Worm (Caenorhabditis elegans) whole organism, L3 larva: Measurements from ENCODE around the gene Y38H8A.7.

Experiments used
- ZK546.5 ChIP-seq: sonication (generic microtip); optimal IDR thresholded peaks from 2 replicates; lab custom pipeline; 2017; ENCODE audit warnings: missing biosample characterization, missing genetic modification characterization
- aly-2 ChIP-seq: fragments of 150-350 bp; optimal IDR thresholded peaks from 2 replicates; lab custom pipeline; 2014; ENCODE audit warnings: missing biosample characterization, missing genetic modification characterization
- ceh-16 ChIP-seq: sonication (generic microtip); optimal IDR thresholded peaks from 2 replicates; lab custom pipeline; 2017; ENCODE audit warnings: missing biosample characterization, missing genetic modification characterization
- ceh-28 ChIP-seq: fragments of 150-350 bp; optimal IDR thresholded peaks from 2 replicates; lab custom pipeline; 2014; ENCODE audit warnings: missing biosample characterization, missing genetic modification reagents, missing genetic modification characterization
- ceh-82 ChIP-seq: fragments of 150-350 bp; optimal IDR thresholded peaks from 2 replicates; lab custom pipeline; 2014; ENCODE audit warnings: missing biosample characterization, missing genetic modification characterization
- ceh-9 ChIP-seq: sonication (generic microtip); optimal IDR thresholded peaks from 2 replicates; lab custom pipeline; 2018; ENCODE audit warnings: missing biosample characterization, missing genetic modification characterization
- daf-12 ChIP-seq: fragments of 150-350 bp; optimal IDR thresholded peaks from 2 replicates; lab custom pipeline; 2014; ENCODE audit warnings: missing biosample characterization, missing genetic modification reagents, missing genetic modification characterization
- egl-27 ChIP-seq: sonication (generic microtip); optimal IDR thresholded peaks from 4 replicates; lab custom pipeline; 2017; ENCODE audit warnings: missing biosample characterization, missing genetic modification reagents, missing genetic modification characterization
- egl-5 ChIP-seq: fragments of 150-350 bp; optimal IDR thresholded peaks from 2 replicates; lab custom pipeline; 2017; ENCODE audit warnings: missing biosample characterization, missing genetic modification reagents, missing genetic modification characterization, inconsistent platforms
- elt-1 ChIP-seq: fragments of 150-350 bp; optimal IDR thresholded peaks from 2 replicates; lab custom pipeline; 2014; ENCODE audit warnings: missing biosample characterization, missing genetic modification characterization
- elt-2 ChIP-seq: sonication (generic microtip); optimal IDR thresholded peaks from 2 replicates; lab custom pipeline; 2016; ENCODE audit warnings: missing genetic modification reagents, mild to moderate bottlenecking, missing genetic modification characterization, missing compliant biosample characterization
- elt-3 ChIP-seq, 3 experiments: fragments of 150-350 bp in 1 of 3; sonication (generic microtip) in 2 of 3; optimal IDR thresholded peaks; 2 replicates in 2 of 3; 4 replicates in 1 of 3; lab custom pipeline; 2014 to 2017; ENCODE audit warnings: missing biosample characterization in 3 of 3, missing genetic modification characterization in 3 of 3
- eor-1 ChIP-seq, 2 experiments: fragments of 150-350 bp; optimal IDR thresholded peaks; 2 replicates each; lab custom pipeline; 2014 to 2018; ENCODE audit warnings: missing biosample characterization in 2 of 2, missing genetic modification characterization in 2 of 2
- fos-1 ChIP-seq: fragments of 150-350 bp; optimal IDR thresholded peaks from 2 replicates; lab custom pipeline; 2014; ENCODE audit warnings: missing biosample characterization, missing genetic modification characterization
- hmg-11 ChIP-seq: sonication (generic microtip); optimal IDR thresholded peaks from 2 replicates; lab custom pipeline; 2016; ENCODE audit warnings: missing genetic modification characterization, missing compliant biosample characterization
- jun-1 ChIP-seq: fragments of 150-350 bp; optimal IDR thresholded peaks from 2 replicates; lab custom pipeline; 2014; ENCODE audit warnings: missing biosample characterization, missing genetic modification reagents, missing genetic modification characterization
- lin-39 ChIP-seq: fragments of 150-350 bp; optimal IDR thresholded peaks from 2 replicates; lab custom pipeline; 2018; ENCODE audit warnings: missing biosample characterization, missing genetic modification reagents, missing genetic modification characterization
- lsy-12 ChIP-seq: sonication (generic microtip); optimal IDR thresholded peaks from 2 replicates; lab custom pipeline; 2016; ENCODE audit warnings: mild to moderate bottlenecking, missing genetic modification characterization, missing compliant biosample characterization
- mdl-1 ChIP-seq: fragments of 150-350 bp; optimal IDR thresholded peaks from 2 replicates; lab custom pipeline; 2014; ENCODE audit warnings: missing biosample characterization, missing genetic modification characterization
- mml-1 ChIP-seq: fragments of 150-350 bp; sonication (generic microtip); optimal IDR thresholded peaks from 3 replicates; lab custom pipeline; 2014; ENCODE audit warnings: missing biosample characterization, missing genetic modification characterization
- nfya-1 ChIP-seq: sonication (generic microtip); optimal IDR thresholded peaks from 2 replicates; lab custom pipeline; 2017; ENCODE audit warnings: missing genetic modification characterization, mild to moderate bottlenecking, missing compliant biosample characterization, antibody characterized with exemption, moderate library complexity; ENCODE audit not compliant: insufficient read depth
- nhr-11 ChIP-seq: fragments of 150-350 bp; optimal IDR thresholded peaks from 2 replicates; lab custom pipeline; 2014; ENCODE audit warnings: missing biosample characterization, missing genetic modification characterization
- nhr-12 ChIP-seq: fragments of 150-350 bp; optimal IDR thresholded peaks from 2 replicates; lab custom pipeline; 2014; ENCODE audit warnings: missing biosample characterization, missing genetic modification characterization
- nhr-23 ChIP-seq: fragments of 150-350 bp; optimal IDR thresholded peaks from 2 replicates; lab custom pipeline; 2014; ENCODE audit warnings: missing biosample characterization, missing genetic modification reagents, missing genetic modification characterization
- nhr-237 ChIP-seq: fragments of 150-350 bp; optimal IDR thresholded peaks from 2 replicates; lab custom pipeline; 2014; ENCODE audit warnings: missing biosample characterization, missing genetic modification characterization
- nhr-28 ChIP-seq: fragments of 150-350 bp; optimal IDR thresholded peaks from 2 replicates; lab custom pipeline; 2014; ENCODE audit warnings: missing biosample characterization, missing genetic modification characterization
- nhr-43 ChIP-seq: sonication (generic microtip); optimal IDR thresholded peaks from 2 replicates; lab custom pipeline; 2016; ENCODE audit warnings: mild to moderate bottlenecking, missing genetic modification characterization, missing compliant biosample characterization; ENCODE audit not compliant: poor library complexity, severe bottlenecking
- nhr-67 ChIP-seq: fragments of 150-350 bp; optimal IDR thresholded peaks from 2 replicates; lab custom pipeline; 2014; ENCODE audit warnings: missing biosample characterization, missing genetic modification characterization
- nhr-76 ChIP-seq: fragments of 150-350 bp; sonication (generic microtip); optimal IDR thresholded peaks from 5 replicates; lab custom pipeline; 2014; ENCODE audit warnings: missing biosample characterization, missing genetic modification characterization
- nhr-77 ChIP-seq: fragments of 150-350 bp; optimal IDR thresholded peaks from 2 replicates; lab custom pipeline; 2014; ENCODE audit warnings: missing biosample characterization, missing genetic modification characterization
- pha-4 ChIP-seq: fragments of 150-350 bp; optimal IDR thresholded peaks from 2 replicates; lab custom pipeline; 2014; ENCODE audit warnings: missing biosample characterization, missing genetic modification reagents, missing genetic modification characterization
- pqm-1 ChIP-seq: fragments of 150-350 bp; optimal IDR thresholded peaks from 2 replicates; lab custom pipeline; 2017; ENCODE audit warnings: missing biosample characterization, missing genetic modification characterization, inconsistent platforms
- sea-2 ChIP-seq: fragments of 150-350 bp; sonication (generic microtip); optimal IDR thresholded peaks from 4 replicates; lab custom pipeline; 2014; ENCODE audit warnings: missing biosample characterization, missing genetic modification reagents, missing genetic modification characterization
- snpc-4 ChIP-seq: fragments of 150-350 bp; optimal IDR thresholded peaks from 2 replicates; lab custom pipeline; 2014; ENCODE audit warnings: missing biosample characterization, missing genetic modification characterization
- tbx-2 ChIP-seq: sonication (generic microtip); optimal IDR thresholded peaks from 2 replicates; lab custom pipeline; 2016; ENCODE audit warnings: mild to moderate bottlenecking, missing genetic modification characterization, missing compliant biosample characterization
- unc-62 ChIP-seq: fragments of 150-350 bp; sonication (generic microtip); optimal IDR thresholded peaks from 4 replicates; lab custom pipeline; 2014; ENCODE audit warnings: missing biosample characterization, missing genetic modification reagents, missing genetic modification characterization
- zag-1 ChIP-seq: fragments of 150-350 bp; optimal IDR thresholded peaks from 2 replicates; lab custom pipeline; 2014; ENCODE audit warnings: missing biosample characterization, missing genetic modification characterization
- ztf-11 ChIP-seq: fragments of 150-350 bp; optimal IDR thresholded peaks from 2 replicates; lab custom pipeline; 2014; ENCODE audit warnings: missing biosample characterization, missing genetic modification characterization

The Y38H8A.7 gene

ce11 chrIV:13454698-13455097, 602 bp upstream of the Y38H8A.7 start, which contains the start of gene uso-1:
Gene uso-1 (minus strand): TSS chrIV:13454798.
- TF ChIP-seq mdl-1 (no peak), nfya-1 (tag; lab: Kevin White, UChicago) (no peak), hmg-11 (tag; lab: Kevin White, UChicago) (no peak), ZK546.5 (tag; lab: Kevin White, UChicago) (no peak), ceh-82 (tag; lab: Kevin White, UChicago) (no peak), egl-5 (tag; lab: Kevin White, UChicago) (no peak), ceh-9 (no peak), daf-12 (tag; lab: Kevin White, UChicago) (no peak), lin-39 (no peak), mml-1 (tag; lab: Kevin White, UChicago) (no peak), eor-1 (tag; optimal IDR thresholded peaks at IDR 0.05; lab: Kevin White, UChicago) (no peak), aly-2 (tag; lab: Kevin White, UChicago) (no peak), nhr-28 (no peak), sea-2 (no peak), nhr-23 (tag; lab: Kevin White, UChicago) (no peak), nhr-11 (tag; lab: Kevin White, UChicago) (no peak), tbx-2 (tag; lab: Kevin White, UChicago) (no peak), jun-1 (tag; lab: Kevin White, UChicago) (no peak)

- TF ChIP-seq sea-2: no peak
- TF ChIP-seq nhr-237: no peak
- no peak for TF ChIP-seq fos-1 (tag; lab: Kevin White, UChicago)
Observed at ce11 chrIV:13456893-13457292, 1.6 kb downstream of the Y38H8A.7 start.

- TF ChIP-seq nhr-67 (no peak), nhr-237 (no peak), ztf-11 (no peak), pha-4 (tag; lab: Kevin White, UChicago) (no peak)
Observed at ce11 chrIV:13458237-13458636, 2.9 kb downstream of the Y38H8A.7 start.

- TF ChIP-seq mdl-1 (no peak), pqm-1 (tag; lab: Kevin White, UChicago) (no peak), zag-1 (tag; lab: Kevin White, UChicago) (no peak), lsy-12 (no peak), ztf-11 (no peak), tbx-2 (tag; lab: Kevin White, UChicago) (no peak), mml-1 (tag; lab: Kevin White, UChicago) (no peak), unc-62 (GFP tag; lab: Kevin White, UChicago) (no peak), snpc-4 (tag; lab: Kevin White, UChicago) (no peak), nhr-76 (tag; lab: Kevin White, UChicago) (no peak), egl-27 (no peak), nfya-1 (tag; lab: Kevin White, UChicago) (no peak), elt-3 (tag; optimal IDR thresholded peaks at IDR 0.05; lab: Kevin White, UChicago) (no peak), ceh-16 (tag; lab: Kevin White, UChicago) (no peak), nhr-77 (tag; lab: Kevin White, UChicago) (no peak), nhr-11 (tag; lab: Kevin White, UChicago) (no peak), elt-2 (tag; lab: Kevin White, UChicago) (no peak)
Observed at ce11 chrIV:13460876-13461275, 5.6 kb downstream of the Y38H8A.7 start, which contains the start of gene Y38H8A.12. Gene Y38H8A.12 (minus strand): TSS chrIV:13460976.

DNA sequence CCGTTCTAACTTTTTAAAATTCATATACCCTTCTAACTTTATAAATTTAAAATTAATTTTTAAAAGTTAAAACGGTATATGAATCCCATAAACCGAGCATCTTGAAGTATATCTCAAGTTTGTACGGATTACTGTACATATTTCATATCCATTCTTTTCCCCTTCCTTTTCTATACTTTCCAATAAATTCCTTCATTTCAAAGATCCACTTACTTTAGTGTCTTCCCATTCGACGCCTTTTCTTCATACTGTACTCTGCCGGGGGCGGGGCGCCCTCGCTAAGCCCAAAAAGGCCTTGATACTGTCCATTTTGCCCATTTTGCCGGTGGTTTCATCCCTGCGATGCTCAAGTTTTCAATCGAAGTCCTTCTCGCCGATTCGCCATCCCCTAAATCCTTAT, 10.5 kb downstream of the Y38H8A.7 start, which contains the start of gene fezf-1:
Gene fezf-1 (plus strand): TSS at position 301 of the 400 bp plus-strand sequence.
- no peak for TF ChIP-seq ceh-28
- TF ChIP-seq hmg-11 (tag; lab: Kevin White, UChicago): no peak
- no peak for TF ChIP-seq nfya-1 (tag; lab: Kevin White, UChicago)
- no peak for TF ChIP-seq nhr-67
- no peak for TF ChIP-seq ceh-9
- no peak for TF ChIP-seq zag-1 (tag; lab: Kevin White, UChicago)
- no peak for TF ChIP-seq mml-1 (tag; lab: Kevin White, UChicago)
- no peak for TF ChIP-seq nhr-12
- no peak for TF ChIP-seq nhr-43
- no peak for TF ChIP-seq mdl-1
- no peak for TF ChIP-seq elt-1 (tag; lab: Kevin White, UChicago)
- TF ChIP-seq unc-62 (GFP tag; lab: Kevin White, UChicago): no peak
- TF ChIP-seq elt-2 (tag; lab: Kevin White, UChicago): no peak
- no peak for TF ChIP-seq ceh-82 (tag; lab: Kevin White, UChicago)
- no peak for TF ChIP-seq ceh-16 (tag; lab: Kevin White, UChicago)
- no peak for TF ChIP-seq nhr-76 (tag; lab: Kevin White, UChicago)
